Fruit fly (Drosophila melanogaster) whole organism, embryonic: ENCODE measurements around the gene BORCS5.

Experiments
- CG10147 ChIP-seq: fragments of 200-800 bp; sonication (Bioruptor generic); optimal IDR thresholded peaks from 2 replicates; lab custom pipeline; 2019; ENCODE audit warnings: missing biosample characterization, mild to moderate bottlenecking, missing genetic modification characterization, moderate library complexity
- CG10209 ChIP-seq: fragments of 200-800 bp; sonication (Bioruptor generic); optimal IDR thresholded peaks from 3 replicates; lab custom pipeline; 2017; ENCODE audit warnings: missing biosample characterization, mild to moderate bottlenecking, missing genetic modification characterization, missing genetic modification reagents
- CG11247 ChIP-seq: fragments of 200-800 bp; sonication (Bioruptor generic); IDR thresholded peaks from 2 replicates; pipeline ENCODE4 v1.3.6; 2022; ENCODE audit warnings: missing biosample characterization, missing genetic modification characterization
- CG11456 ChIP-seq: fragments of 200-800 bp; sonication (Bioruptor generic); IDR thresholded peaks from 3 replicates; pipeline ENCODE4 v1.3.6; 2022; ENCODE audit warnings: missing biosample characterization, missing genetic modification characterization
- CG11723 ChIP-seq: fragments of 200-800 bp; sonication (Bioruptor generic); optimal IDR thresholded peaks from 2 replicates; lab custom pipeline; 2017; ENCODE audit warnings: missing biosample characterization, mild to moderate bottlenecking, missing genetic modification characterization
- CG12219 ChIP-seq: fragments of 200-800 bp; sonication (Bioruptor generic); optimal IDR thresholded peaks from 3 replicates; lab custom pipeline; 2018; ENCODE audit warnings: missing biosample characterization, mild to moderate bottlenecking, missing genetic modification characterization
- CG15073 ChIP-seq: fragments of 200-800 bp; sonication (Bioruptor generic); optimal IDR thresholded peaks from 2 replicates; lab custom pipeline; 2016; ENCODE audit warnings: missing biosample characterization, missing genetic modification characterization
- CG15269 ChIP-seq: fragments of 200-800 bp; sonication (Bioruptor generic); optimal IDR thresholded peaks from 2 replicates; lab custom pipeline; 2018; ENCODE audit warnings: missing biosample characterization, mild to moderate bottlenecking, missing genetic modification characterization, moderate library complexity
- CG1529 ChIP-seq: fragments of 200-800 bp; sonication (Bioruptor generic); optimal IDR thresholded peaks from 3 replicates; lab custom pipeline; 2018; ENCODE audit warnings: missing biosample characterization, missing genetic modification characterization
- CG17385 ChIP-seq: fragments of 200-800 bp; sonication (Bioruptor generic); optimal IDR thresholded peaks from 3 replicates; lab custom pipeline; 2018; ENCODE audit warnings: missing biosample characterization, mild to moderate bottlenecking, missing genetic modification characterization
- CG17829 ChIP-seq: fragments of 200-800 bp; optimal IDR thresholded peaks from 2 replicates; lab custom pipeline; 2019; ENCODE audit warnings: missing biosample characterization, mild to moderate bottlenecking, missing genetic modification characterization, moderate library complexity
- CG18262 ChIP-seq: fragments of 200-800 bp; optimal IDR thresholded peaks from 3 replicates; lab custom pipeline; 2019; ENCODE audit warnings: missing biosample characterization, mild to moderate bottlenecking, missing genetic modification characterization, moderate library complexity
- CG18764 ChIP-seq: fragments of 200-800 bp; sonication (Bioruptor generic); optimal IDR thresholded peaks from 3 replicates; lab custom pipeline; 2016; ENCODE audit warnings: missing biosample characterization, missing genetic modification characterization
- CG30403 ChIP-seq: fragments of 200-800 bp; sonication (Bioruptor generic); optimal IDR thresholded peaks from 3 replicates; lab custom pipeline; 2016; ENCODE audit warnings: missing biosample characterization, missing genetic modification characterization
- CG3065 ChIP-seq: fragments of 200-800 bp; sonication (Bioruptor generic); optimal IDR thresholded peaks from 2 replicates; lab custom pipeline; 2016; ENCODE audit warnings: missing biosample characterization, missing genetic modification characterization
- CG31365 ChIP-seq: fragments of 200-800 bp; sonication (Bioruptor generic); optimal IDR thresholded peaks from 2 replicates; lab custom pipeline; 2018; ENCODE audit warnings: missing biosample characterization, mild to moderate bottlenecking, missing genetic modification characterization
- CG32532 ChIP-seq: fragments of 200-800 bp; sonication (Bioruptor generic); IDR thresholded peaks from 2 replicates; pipeline ENCODE4 v1.3.6; 2022; ENCODE audit warnings: missing biosample characterization, missing genetic modification characterization
- CG34224 ChIP-seq: fragments of 200-800 bp; sonication (Bioruptor generic); IDR thresholded peaks from 3 replicates; pipeline ENCODE4 v1.3.6; 2022; ENCODE audit warnings: missing biosample characterization, missing genetic modification characterization; ENCODE audit not compliant: partially characterized antibody
- CG4404 ChIP-seq: fragments of 200-800 bp; sonication (Bioruptor generic); IDR thresholded peaks from 2 replicates; pipeline ENCODE4 v1.3.6; 2022; ENCODE audit warnings: missing biosample characterization, missing genetic modification characterization
- CG6813 ChIP-seq: fragments of 200-800 bp; sonication (Bioruptor generic); optimal IDR thresholded peaks from 2 replicates; lab custom pipeline; 2017; ENCODE audit warnings: missing biosample characterization, missing genetic modification characterization, mild to moderate bottlenecking, moderate library complexity, missing genetic modification reagents
- CG7839 ChIP-seq: fragments of 200-800 bp; sonication (Bioruptor generic); optimal IDR thresholded peaks from 3 replicates; lab custom pipeline; 2018; ENCODE audit warnings: missing biosample characterization, mild to moderate bottlenecking, missing genetic modification characterization, moderate library complexity
- CHES-1-like ChIP-seq: fragments of 200-800 bp; sonication (Bioruptor generic); optimal IDR thresholded peaks from 2 replicates; lab custom pipeline; 2016; ENCODE audit warnings: missing biosample characterization, missing genetic modification characterization
- Chrac-16 ChIP-seq: fragments of 200-800 bp; sonication (Bioruptor generic); optimal IDR thresholded peaks from 3 replicates; lab custom pipeline; 2016; ENCODE audit warnings: missing biosample characterization, missing genetic modification characterization
- CrebB ChIP-seq: fragments of 200-800 bp; sonication (Bioruptor generic); optimal IDR thresholded peaks from 3 replicates; lab custom pipeline; 2018; ENCODE audit warnings: missing biosample characterization, mild to moderate bottlenecking, missing genetic modification characterization
- Dll ChIP-seq: fragments of 200-800 bp; sonication (Bioruptor generic); IDR thresholded peaks from 4 replicates; pipeline ENCODE4 v1.3.6; 2022; ENCODE audit warnings: missing biosample characterization, missing genetic modification characterization; ENCODE audit not compliant: partially characterized antibody
- E2f1 ChIP-seq: fragments of 200-800 bp; sonication (Bioruptor generic); IDR thresholded peaks from 2 replicates; pipeline ENCODE4 v1.3.6; 2022; ENCODE audit warnings: missing biosample characterization, missing genetic modification characterization
- H2.0 ChIP-seq: fragments of 200-800 bp; sonication (Bioruptor generic); IDR thresholded peaks from 2 replicates; pipeline ENCODE4 v1.3.6; 2022; ENCODE audit warnings: missing biosample characterization, missing genetic modification characterization
- HLH3B ChIP-seq: fragments of 200-800 bp; sonication (Bioruptor generic); IDR thresholded peaks from 2 replicates; pipeline ENCODE4 v1.3.6; 2022; ENCODE audit warnings: missing biosample characterization, missing genetic modification characterization
- Hr51 ChIP-seq, 2 experiments: fragments of 200-800 bp; sonication (Bioruptor generic); optimal IDR thresholded peaks; 2 replicates in 1 of 2; 3 replicates in 1 of 2; lab custom pipeline; 2016 to 2018; ENCODE audit warnings: missing biosample characterization in 2 of 2, missing genetic modification characterization in 2 of 2, mild to moderate bottlenecking in 1 of 2, moderate library complexity in 1 of 2
- Hsf ChIP-seq: fragments of 200-800 bp; sonication (Bioruptor generic); optimal IDR thresholded peaks from 3 replicates; lab custom pipeline; 2016; ENCODE audit warnings: missing biosample characterization, missing genetic modification characterization
- Med ChIP-seq: fragments of 200-800 bp; sonication (Bioruptor generic); peaks from one replicate; lab custom pipeline; 2016; ENCODE audit warnings: missing biosample characterization, missing genetic modification characterization, mild to moderate bottlenecking, inconsistent platforms, moderate library complexity
- Neu2 ChIP-seq: fragments of 200-800 bp; sonication (Bioruptor generic); optimal IDR thresholded peaks from 3 replicates; lab custom pipeline; 2016; ENCODE audit warnings: missing biosample characterization, missing genetic modification characterization, borderline replicate concordance
- Sin3A ChIP-seq: fragments of >200 bp; optimal IDR thresholded peaks from 2 replicates; lab custom pipeline; 2018
- Six4 ChIP-seq: fragments of 200-800 bp; sonication (Bioruptor generic); optimal IDR thresholded peaks from 2 replicates; lab custom pipeline; 2016; ENCODE audit warnings: missing biosample characterization, missing genetic modification characterization
- Spps ChIP-seq: fragments of 200-800 bp; sonication (Bioruptor generic); optimal IDR thresholded peaks from 2 replicates; lab custom pipeline; 2018; ENCODE audit warnings: missing biosample characterization, mild to moderate bottlenecking, missing genetic modification characterization
- TFAM ChIP-seq: fragments of 200-800 bp; sonication (Bioruptor generic); optimal IDR thresholded peaks from 2 replicates; lab custom pipeline; 2017; ENCODE audit warnings: missing biosample characterization, missing genetic modification characterization, inconsistent platforms
- ash1 ChIP-seq: fragments of 200-800 bp; sonication (Bioruptor generic); optimal IDR thresholded peaks from 2 replicates; lab custom pipeline; 2018; ENCODE audit warnings: missing biosample characterization, mild to moderate bottlenecking, missing genetic modification characterization
- ato ChIP-seq: fragments of 200-800 bp; sonication (Bioruptor generic); IDR thresholded peaks from 2 replicates; pipeline ENCODE4 v1.3.6; 2022; ENCODE audit warnings: missing biosample characterization, missing genetic modification characterization; ENCODE audit not compliant: partially characterized antibody
- chinmo ChIP-seq: fragments of 200-800 bp; sonication (Bioruptor generic); IDR thresholded peaks from 4 replicates; pipeline ENCODE4 v1.3.6; 2022; ENCODE audit warnings: missing biosample characterization, missing genetic modification characterization; ENCODE audit not compliant: partially characterized antibody
- crc ChIP-seq: fragments of 200-800 bp; sonication (Bioruptor generic); optimal IDR thresholded peaks from 2 replicates; lab custom pipeline; 2016; ENCODE audit warnings: missing biosample characterization, missing genetic modification characterization
- crol ChIP-seq: fragments of 200-800 bp; sonication (Bioruptor generic); IDR thresholded peaks from 2 replicates; pipeline ENCODE4 v1.3.6; 2022; ENCODE audit warnings: missing biosample characterization, missing genetic modification characterization
- dati ChIP-seq: fragments of 200-800 bp; sonication (Bioruptor generic); IDR thresholded peaks from 2 replicates; pipeline ENCODE4 v1.3.6; 2022; ENCODE audit warnings: missing biosample characterization, missing genetic modification characterization
- fu2 ChIP-seq: fragments of 200-800 bp; sonication (Bioruptor generic); optimal IDR thresholded peaks from 2 replicates; lab custom pipeline; 2016; ENCODE audit warnings: missing biosample characterization, missing genetic modification characterization
- gcm ChIP-seq: fragments of 200-800 bp; sonication (Bioruptor generic); optimal IDR thresholded peaks from 2 replicates; lab custom pipeline; 2019; ENCODE audit warnings: missing biosample characterization, mild to moderate bottlenecking, missing genetic modification characterization, moderate library complexity
- p53 ChIP-seq: fragments of 200-800 bp; sonication (Bioruptor generic); optimal IDR thresholded peaks from 2 replicates; lab custom pipeline; 2016; ENCODE audit warnings: missing biosample characterization, missing genetic modification characterization
- pan ChIP-seq, 4 experiments: fragments of >200 bp in 3 of 4; fragments of 200-800 bp in 1 of 4; sonication (Bioruptor generic) in 1 of 4; optimal IDR thresholded peaks in 3 of 4; IDR thresholded peaks in 1 of 4; 2 replicates each; pipeline versions ENCODE4 v1.3.6 to Lab custom; 2017 to 2022; ENCODE audit warnings: missing biosample characterization in 2 of 4, missing genetic modification characterization in 2 of 4, mixed read lengths in 1 of 4
- phol ChIP-seq: fragments of 200-800 bp; sonication (Bioruptor generic); optimal IDR thresholded peaks from 3 replicates; lab custom pipeline; 2018; ENCODE audit warnings: missing biosample characterization, mild to moderate bottlenecking, missing genetic modification characterization, moderate library complexity
- ranshi ChIP-seq: fragments of 200-800 bp; sonication (Bioruptor generic); IDR thresholded peaks from 2 replicates; pipeline ENCODE4 v1.3.6; 2022; ENCODE audit warnings: missing biosample characterization, missing genetic modification characterization
- ro ChIP-seq: fragments of 200-800 bp; sonication (Bioruptor generic); IDR thresholded peaks from 2 replicates; pipeline ENCODE4 v1.3.6; 2022; ENCODE audit warnings: missing biosample characterization, missing genetic modification characterization
- tll ChIP-seq, 2 experiments: fragments of 200-800 bp in 1 of 2; fragments of >200 bp in 1 of 2; sonication (Bioruptor generic) in 1 of 2; optimal IDR thresholded peaks; 2 replicates each; lab custom pipeline; 2017 to 2019; ENCODE audit warnings: missing biosample characterization in 2 of 2, missing genetic modification characterization in 2 of 2, mild to moderate bottlenecking in 1 of 2, moderate library complexity in 1 of 2
- z ChIP-seq: fragments of 200-800 bp; sonication (Bioruptor generic); IDR thresholded peaks from 3 replicates; pipeline ENCODE4 v1.3.6; 2022; ENCODE audit warnings: missing biosample characterization, missing genetic modification characterization

The BORCS5 gene

dm6 chrX:11872517-11872916 lies at the start of gene BORCS5 (continued):
- no peak for TF ChIP-seq ato
- TF ChIP-seq ro = no peak
- TF ChIP-seq gcm (GFP tag; lab: Kevin White, UChicago) = no peak
- 0 out of 4 replicates have a peak, but pooled peaks have one; percentile 15 for TF ChIP-seq chinmo
- no peak for TF ChIP-seq CG31365 (tag; lab: Kevin White, UChicago)
- peak; percentile 51 for TF ChIP-seq Med (GFP tag; lab: Kevin White, UChicago)
- TF ChIP-seq CG3065 = no peak
- no peak for TF ChIP-seq CG10147
- no peak for TF ChIP-seq CG15269
- no peak for TF ChIP-seq ranshi (GFP tag; lab: Robert Waterston, UW)
- TF ChIP-seq fu2 (GFP tag; lab: Kevin White, UChicago) = no peak
- TF ChIP-seq tll (GFP tag; optimal IDR thresholded peaks at IDR 0.05; lab: Kevin White, UChicago) = no peak
- no peak for TF ChIP-seq crc
- TF ChIP-seq CG6813 = no peak
- TF ChIP-seq CG34224 (GFP tag; lab: Robert Waterston, UW) = no peak
- no peak for TF ChIP-seq Chrac-16 (GFP tag; lab: Kevin White, UChicago)
- no peak for TF ChIP-seq p53
- TF ChIP-seq CG17385 (GFP tag; lab: Kevin White, UChicago) = no peak
- no peak for TF ChIP-seq CG1529
- no peak for TF ChIP-seq H2.0 (GFP tag; lab: Robert Waterston, UW)
- TF ChIP-seq Hr51 (GFP tag; optimal IDR thresholded peaks at IDR 0.05; lab: Kevin White, UChicago) = no peak
- TF ChIP-seq Sin3A (lab: Kevin White, UChicago) = no peak
- TF ChIP-seq HLH3B = no peak
- TF ChIP-seq crol (GFP tag; lab: Robert Waterston, UW) = no peak
- TF ChIP-seq CrebB (tag; lab: Kevin White, UChicago) = no peak
- no peak for TF ChIP-seq Six4 (GFP tag; lab: Kevin White, UChicago)
- TF ChIP-seq CG12219 (GFP tag; lab: Kevin White, UChicago) = no peak
- TF ChIP-seq Dll (GFP tag; lab: Robert Waterston, UW) = 0 out of 4 replicates have a peak, but pooled peaks have one; percentile 12
- no peak for TF ChIP-seq Neu2 (GFP tag; lab: Kevin White, UChicago)
- no peak for TF ChIP-seq CG10209 (GFP tag; lab: Kevin White, UChicago)
- TF ChIP-seq CG30403 (GFP tag; lab: Kevin White, UChicago) = peak; percentile 33
- no peak for TF ChIP-seq CG15073 (GFP tag; lab: Kevin White, UChicago)
- no peak for TF ChIP-seq CG4404
- no peak for TF ChIP-seq CG11247 (GFP tag; lab: Robert Waterston, UW)
- no peak for TF ChIP-seq Spps (tag; lab: Kevin White, UChicago)
- TF ChIP-seq TFAM (GFP tag; lab: Kevin White, UChicago) = no peak
- TF ChIP-seq CG17829 (tag; lab: Kevin White, UChicago) = no peak
- TF ChIP-seq CG18262 (tag; lab: Kevin White, UChicago) = no peak
- TF ChIP-seq CHES-1-like (GFP tag; lab: Kevin White, UChicago) = no peak
- no peak for TF ChIP-seq CG11723
- peak; percentile 2 for TF ChIP-seq Hsf (GFP tag; lab: Kevin White, UChicago)
- TF ChIP-seq pan (optimal IDR thresholded peaks at IDR 0.05; lab: Kevin White, UChicago) = no peak
- peak in 1 of 2 experiments; percentile 7 for TF ChIP-seq pan (GFP tag; optimal IDR thresholded peaks at IDR 0.05 in 1 of 2, IDR thresholded peaks at IDR 0.05 in 1 of 2)
- no peak for TF ChIP-seq z
- TF ChIP-seq dati (GFP tag; lab: Robert Waterston, UW) = no peak
- TF ChIP-seq ash1 (GFP tag; lab: Kevin White, UChicago) = no peak
- TF ChIP-seq phol (tag; lab: Kevin White, UChicago) = peak; percentile 30
- no peak for TF ChIP-seq E2f1
- no peak for TF ChIP-seq CG18764 (GFP tag; lab: Kevin White, UChicago)
- TF ChIP-seq CG11456 = no peak
- TF ChIP-seq CG32532 = peak; percentile 22; the same call in 1 of the 2 replicates
- TF ChIP-seq CG7839 (tag; lab: Kevin White, UChicago) = no peak
